Fruit fly (Drosophila melanogaster): Measurements from ENCODE around the gene CG42681.
"Not testable (repeated sequence)": the region's sequence is repeated elsewhere in the genome, so short reads cannot be mapped to it uniquely, and the experiment has no call there.

dm6 chr2L:14737669-14738068 lies 6.6 kb upstream of the CG42681 start, which contains the start of gene CG31775:
- not testable (repeated sequence) for TF ChIP-seq kay (GFP tag; ENCODE audit: borderline replicate concordance); toe (GFP tag; optimal IDR thresholded peaks at IDR 0.05); ovo (GFP tag; optimal IDR thresholded peaks at IDR 0.05); CG1620 (GFP tag; optimal IDR thresholded peaks at IDR 0.05); CG7101 (tag; optimal IDR thresholded peaks at IDR 0.05); Mnt (GFP tag; optimal IDR thresholded peaks at IDR 0.05); CG7045 (GFP tag; optimal IDR thresholded peaks at IDR 0.05); Hr96 (GFP tag; optimal IDR thresholded peaks at IDR 0.05); pad (GFP tag; optimal IDR thresholded peaks at IDR 0.05); CG11617 (GFP tag; optimal IDR thresholded peaks at IDR 0.05)

All from whole organism, adult.